Worm (Caenorhabditis elegans) whole organism, young adult: ENCODE measurements around the gene T03G11.10.

Experiments
- B0019.2 ChIP-seq: fragments of 200-800 bp; sonication (Bioruptor generic); conservative IDR thresholded peaks from 2 replicates; pipeline ENCODE4 v1.3.6; 2022; ENCODE audit warnings: missing genetic modification reagents, missing genetic modification characterization, missing compliant biosample characterization
- B0261.1 ChIP-seq: sonication (generic microtip); optimal IDR thresholded peaks from 2 replicates; lab custom pipeline; 2016; ENCODE audit warnings: mild to moderate bottlenecking, missing genetic modification characterization, moderate library complexity, missing compliant biosample characterization
- F22D6.2 ChIP-seq: sonication (generic microtip); optimal IDR thresholded peaks from 2 replicates; lab custom pipeline; 2016; ENCODE audit warnings: mild to moderate bottlenecking, missing genetic modification characterization, missing compliant biosample characterization
- F37B4.10 ChIP-seq: fragments of 200-800 bp; sonication (Bioruptor generic); IDR thresholded peaks from 2 replicates; pipeline ENCODE4 v1.3.6; 2022; ENCODE audit warnings: missing genetic modification characterization, missing compliant biosample characterization
- F49E8.2 ChIP-seq: sonication (generic microtip); optimal IDR thresholded peaks from 3 replicates; lab custom pipeline; 2017; ENCODE audit warnings: missing genetic modification characterization, mild to moderate bottlenecking, missing compliant biosample characterization, antibody characterized with exemption, moderate library complexity; ENCODE audit not compliant: insufficient read depth
- F52B5.7 ChIP-seq: sonication (generic microtip); optimal IDR thresholded peaks from 2 replicates; lab custom pipeline; 2016; ENCODE audit warnings: mild to moderate bottlenecking, missing genetic modification characterization, missing compliant biosample characterization
- F57A8.1 ChIP-seq: fragments of 200-800 bp; sonication (Bioruptor generic); optimal IDR thresholded peaks from 2 replicates; lab custom pipeline; 2018; ENCODE audit warnings: mild to moderate bottlenecking, missing genetic modification characterization, moderate library complexity, missing compliant biosample characterization
- Y56A3A.18 ChIP-seq: fragments of 200-800 bp; sonication (Bioruptor generic); IDR thresholded peaks from 2 replicates; pipeline ENCODE4 v1.3.6; 2022; ENCODE audit warnings: missing genetic modification reagents, missing genetic modification characterization, missing compliant biosample characterization
- ZK185.1 ChIP-seq: sonication (generic microtip); optimal IDR thresholded peaks from 2 replicates; lab custom pipeline; 2016; ENCODE audit warnings: mild to moderate bottlenecking, missing genetic modification characterization, missing compliant biosample characterization; ENCODE audit not compliant: poor library complexity, severe bottlenecking
- atf-7 ChIP-seq: sonication (generic microtip); optimal IDR thresholded peaks from 2 replicates; lab custom pipeline; 2017; ENCODE audit warnings: mild to moderate bottlenecking, missing genetic modification characterization, missing compliant biosample characterization
- ceh-100 ChIP-seq: fragments of 200-800 bp; sonication (Bioruptor generic); IDR thresholded peaks from 2 replicates; pipeline ENCODE4 v1.3.6; 2022; ENCODE audit warnings: missing genetic modification reagents, missing genetic modification characterization, missing compliant biosample characterization
- ceh-27 ChIP-seq: fragments of 200-800 bp; sonication (Bioruptor generic); optimal IDR thresholded peaks from 2 replicates; lab custom pipeline; 2018; ENCODE audit warnings: mild to moderate bottlenecking, missing genetic modification characterization, moderate library complexity, missing compliant biosample characterization
- ceh-40 ChIP-seq: fragments of 200-800 bp; sonication (Bioruptor generic); IDR thresholded peaks from 2 replicates; pipeline ENCODE4 v1.3.6; 2022; ENCODE audit warnings: missing genetic modification characterization, missing compliant biosample characterization
- die-1 ChIP-seq: sonication (generic microtip); optimal IDR thresholded peaks from 2 replicates; lab custom pipeline; 2016; ENCODE audit warnings: missing genotype, mild to moderate bottlenecking, missing genetic modification characterization, missing compliant biosample characterization
- dpff-1 ChIP-seq: sonication (generic microtip); optimal IDR thresholded peaks from 2 replicates; lab custom pipeline; 2017; ENCODE audit warnings: mild to moderate bottlenecking, missing genetic modification characterization, missing compliant biosample characterization
- egl-18 ChIP-seq: fragments of 200-800 bp; sonication (Bioruptor generic); IDR thresholded peaks from 2 replicates; pipeline ENCODE4 v1.3.6; 2022; ENCODE audit warnings: missing genetic modification reagents, missing genetic modification characterization, missing compliant biosample characterization
- egl-44 ChIP-seq: fragments of 200-800 bp; sonication (Bioruptor generic); IDR thresholded peaks from 2 replicates; pipeline ENCODE4 v1.3.6; 2022; ENCODE audit warnings: missing genetic modification reagents, missing genetic modification characterization, missing compliant biosample characterization
- egrh-3 ChIP-seq: fragments of 200-800 bp; sonication (Bioruptor generic); IDR thresholded peaks from 2 replicates; pipeline ENCODE4 v1.3.6; 2022; ENCODE audit warnings: missing genetic modification reagents, missing genetic modification characterization, missing compliant biosample characterization
- ekl-4 ChIP-seq: fragments of 200-800 bp; sonication (Bioruptor generic); IDR thresholded peaks from 2 replicates; pipeline ENCODE4 v1.3.6; 2022; ENCODE audit warnings: missing genetic modification reagents, missing genetic modification characterization, missing compliant biosample characterization
- gei-17 ChIP-seq: fragments of 200-800 bp; sonication (Bioruptor generic); optimal IDR thresholded peaks from 2 replicates; lab custom pipeline; 2018; ENCODE audit warnings: mild to moderate bottlenecking, missing genetic modification characterization, missing compliant biosample characterization
- hlh-12 ChIP-seq: sonication (generic microtip); optimal IDR thresholded peaks from 2 replicates; lab custom pipeline; 2016; ENCODE audit warnings: missing genetic modification characterization, missing compliant biosample characterization
- hmg-1.2 ChIP-seq: fragments of 200-800 bp; sonication (Bioruptor generic); IDR thresholded peaks from 2 replicates; pipeline ENCODE4 v1.3.6; 2022; ENCODE audit warnings: missing genetic modification reagents, missing genetic modification characterization, missing compliant biosample characterization
- hmg-20 ChIP-seq: fragments of 200-800 bp; sonication (Bioruptor generic); IDR thresholded peaks from 2 replicates; pipeline ENCODE4 v1.3.6; 2022; ENCODE audit warnings: missing genetic modification reagents, missing genetic modification characterization, missing compliant biosample characterization
- hsf-1 ChIP-seq: fragments of 200-800 bp; sonication (Bioruptor generic); IDR thresholded peaks from 2 replicates; pipeline ENCODE4 v1.3.6; 2022; ENCODE audit warnings: missing genetic modification reagents, missing genetic modification characterization, missing compliant biosample characterization
- lag-1 ChIP-seq: fragments of 200-800 bp; sonication (Bioruptor generic); IDR thresholded peaks from 2 replicates; pipeline ENCODE4 v1.3.6; 2022; ENCODE audit warnings: missing genetic modification reagents, missing genetic modification characterization, missing compliant biosample characterization
- let-607 ChIP-seq, 2 experiments: fragments of 200-800 bp in 1 of 2; sonication (Bioruptor generic) in 1 of 2; sonication (generic microtip) in 1 of 2; optimal IDR thresholded peaks; 2 replicates each; lab custom pipeline; 2016 to 2018; ENCODE audit warnings: mild to moderate bottlenecking in 2 of 2, missing compliant biosample characterization in 2 of 2, missing genetic modification characterization in 2 of 2, moderate library complexity in 2 of 2, missing genotype in 1 of 2
- lin-35 ChIP-seq, 3 experiments: fragments of 150-350 bp in 2 of 3; sonication (generic microtip) in 1 of 3; optimal IDR thresholded peaks; 2 replicates each; lab custom pipeline; 2014 to 2018; ENCODE audit warnings: missing biosample characterization in 3 of 3, missing genetic modification characterization in 3 of 3, missing genetic modification reagents in 3 of 3
- lin-40 ChIP-seq: sonication (generic microtip); optimal IDR thresholded peaks from 2 replicates; lab custom pipeline; 2016; ENCODE audit warnings: missing genetic modification characterization, mild to moderate bottlenecking, missing compliant biosample characterization, missing genotype, missing genetic modification reagents
- lin-54 ChIP-seq: fragments of 200-800 bp; sonication (Bioruptor generic); optimal IDR thresholded peaks from 2 replicates; lab custom pipeline; 2018; ENCODE audit warnings: mild to moderate bottlenecking, missing genetic modification characterization, missing compliant biosample characterization
- lir-1 ChIP-seq: fragments of 200-800 bp; sonication (Bioruptor generic); conservative IDR thresholded peaks from 2 replicates; pipeline ENCODE4 v1.3.6; 2022; ENCODE audit warnings: missing genetic modification reagents, missing genetic modification characterization, missing compliant biosample characterization
- lsl-1 ChIP-seq: fragments of 200-800 bp; sonication (Bioruptor generic); optimal IDR thresholded peaks from 2 replicates; lab custom pipeline; 2018; ENCODE audit warnings: mild to moderate bottlenecking, missing genetic modification characterization, moderate library complexity, missing compliant biosample characterization
- madf-10 ChIP-seq: sonication (generic microtip); optimal IDR thresholded peaks from 2 replicates; lab custom pipeline; 2016; ENCODE audit warnings: mild to moderate bottlenecking, missing genetic modification characterization, missing compliant biosample characterization
- madf-8 ChIP-seq: fragments of 200-800 bp; sonication (Bioruptor generic); conservative IDR thresholded peaks from 2 replicates; pipeline ENCODE4 v1.3.6; 2022; ENCODE audit warnings: missing genetic modification reagents, missing genetic modification characterization, missing compliant biosample characterization
- mes-4 ChIP-seq: sonication (generic microtip); optimal IDR thresholded peaks from 2 replicates; lab custom pipeline; 2016; ENCODE audit warnings: missing genotype, missing genetic modification characterization, missing compliant biosample characterization
- nfya-1 ChIP-seq: sonication (generic microtip); optimal IDR thresholded peaks from 2 replicates; lab custom pipeline; 2017; ENCODE audit warnings: antibody characterized with exemption, missing compliant biosample characterization, missing genetic modification characterization, borderline replicate concordance; ENCODE audit not compliant: insufficient read depth
- nhr-120 ChIP-seq: fragments of 200-800 bp; sonication (Bioruptor generic); IDR thresholded peaks from 2 replicates; pipeline ENCODE4 v1.3.6; 2022; ENCODE audit warnings: missing genetic modification characterization, missing compliant biosample characterization
- nhr-179 ChIP-seq: sonication (generic microtip); optimal IDR thresholded peaks from 2 replicates; lab custom pipeline; 2016; ENCODE audit warnings: mild to moderate bottlenecking, missing genetic modification characterization, missing compliant biosample characterization
- nhr-80 ChIP-seq: sonication (generic microtip); optimal IDR thresholded peaks from 2 replicates; lab custom pipeline; 2016; ENCODE audit warnings: missing genetic modification characterization, missing compliant biosample characterization
- pbrm-1 ChIP-seq: fragments of 200-800 bp; sonication (Bioruptor generic); IDR thresholded peaks from 2 replicates; pipeline ENCODE4 v1.3.6; 2022; ENCODE audit warnings: missing genetic modification reagents, missing genetic modification characterization, missing compliant biosample characterization
- pha-4 ChIP-seq: fragments of 150-350 bp; sonication (generic microtip); optimal IDR thresholded peaks from 2 replicates; lab custom pipeline; 2014; ENCODE audit warnings: missing biosample characterization, missing genetic modification reagents, missing genetic modification characterization
- rcor-1 ChIP-seq: fragments of 200-800 bp; sonication (Bioruptor generic); IDR thresholded peaks from 2 replicates; pipeline ENCODE4 v1.3.6; 2022; ENCODE audit warnings: missing genetic modification reagents, missing genetic modification characterization, missing compliant biosample characterization
- sdz-38 ChIP-seq: sonication (generic microtip); optimal IDR thresholded peaks from 2 replicates; lab custom pipeline; 2016; ENCODE audit warnings: missing genotype, missing genetic modification characterization, missing compliant biosample characterization
- sea-2 ChIP-seq: fragments of 200-800 bp; sonication (Bioruptor generic); IDR thresholded peaks from 2 replicates; pipeline ENCODE4 v1.3.6; 2022; ENCODE audit warnings: missing genetic modification characterization, missing compliant biosample characterization
- snpc-1.1 ChIP-seq: sonication (generic microtip); optimal IDR thresholded peaks from 2 replicates; lab custom pipeline; 2017; ENCODE audit warnings: missing genetic modification characterization, mild to moderate bottlenecking, missing compliant biosample characterization, antibody characterized with exemption, moderate library complexity, missing genotype, missing genetic modification reagents; ENCODE audit not compliant: insufficient read depth
- tlf-1 ChIP-seq: fragments of 200-800 bp; sonication (Bioruptor generic); optimal IDR thresholded peaks from 2 replicates; lab custom pipeline; 2018; ENCODE audit warnings: mild to moderate bottlenecking, missing genetic modification characterization, missing compliant biosample characterization
- unc-62 ChIP-seq: fragments of 150-350 bp; optimal IDR thresholded peaks from 2 replicates; lab custom pipeline; 2014; ENCODE audit warnings: missing biosample characterization, missing genetic modification reagents, missing genetic modification characterization
- zim-3 ChIP-seq: sonication (generic microtip); optimal IDR thresholded peaks from 2 replicates; lab custom pipeline; 2017; ENCODE audit warnings: mild to moderate bottlenecking, missing genetic modification characterization, moderate library complexity, missing compliant biosample characterization
- ztf-18 ChIP-seq: sonication (generic microtip); optimal IDR thresholded peaks from 2 replicates; lab custom pipeline; 2016; ENCODE audit warnings: missing genotype, mild to moderate bottlenecking, missing genetic modification characterization, missing compliant biosample characterization
- ztf-25 ChIP-seq: fragments of 200-800 bp; sonication (Bioruptor generic); IDR thresholded peaks from 2 replicates; pipeline ENCODE4 v1.3.6; 2022; ENCODE audit warnings: missing genetic modification reagents, missing genetic modification characterization, missing compliant biosample characterization

The T03G11.10 gene

ce11 chrX:5165037-5165436 lies 5.9 kb downstream of the T03G11.10 start, which contains the start of gene mans-3 (continued):
- TF ChIP-seq unc-62 (GFP tag; lab: Kevin White, UChicago): peak; percentile 61
- TF ChIP-seq lir-1 (GFP tag; lab: Robert Waterston, UW): no peak
- TF ChIP-seq egl-44 (GFP tag; lab: Robert Waterston, UW): peak; percentile 42; the same call in 1 of the 2 replicates
- peak; percentile 59; the same call in 1 of the 2 replicates for TF ChIP-seq hmg-20
- no peak for TF ChIP-seq F52B5.7 (tag; lab: Kevin White, UChicago)
- no peak for TF ChIP-seq ztf-25
- TF ChIP-seq ZK185.1 (tag; lab: Kevin White, UChicago): peak; percentile 73
- TF ChIP-seq F49E8.2 (tag; lab: Kevin White, UChicago): no peak
- no peak for TF ChIP-seq zim-3 (tag; lab: Kevin White, UChicago)
- TF ChIP-seq egrh-3 (GFP tag; lab: Robert Waterston, UW): no peak
- peak; percentile 49 for TF ChIP-seq hmg-1.2 (GFP tag; lab: Robert Waterston, UW)
- TF ChIP-seq ekl-4 (GFP tag; lab: Robert Waterston, UW): 0 out of 2 replicates have a peak, but pooled peaks have one; percentile 43
- TF ChIP-seq ceh-40 (GFP tag; lab: Robert Waterston, UW): no peak
- TF ChIP-seq B0261.1 (tag; lab: Kevin White, UChicago): no peak
- TF ChIP-seq madf-10 (tag; lab: Kevin White, UChicago): peak; percentile 85
- no peak for TF ChIP-seq nhr-120 (GFP tag; lab: Robert Waterston, UW)
- peak; percentile 97 for TF ChIP-seq ztf-18 (tag; lab: Kevin White, UChicago)
- no peak for TF ChIP-seq nhr-179 (tag; lab: Kevin White, UChicago)
- TF ChIP-seq hsf-1 (GFP tag; lab: Robert Waterston, UW): no peak
- peak; percentile 82 for TF ChIP-seq pbrm-1 (GFP tag; lab: Robert Waterston, UW)
- peak; percentile 70 for TF ChIP-seq gei-17
- no peak for TF ChIP-seq sea-2 (GFP tag; lab: Robert Waterston, UW)
- peak; percentile 28 for TF ChIP-seq die-1 (tag; lab: Kevin White, UChicago)
- TF ChIP-seq rcor-1 (GFP tag; lab: Robert Waterston, UW): peak; percentile 69
- TF ChIP-seq ceh-100 (GFP tag; lab: Robert Waterston, UW): no peak
- TF ChIP-seq ceh-27 (GFP tag; lab: Kevin White, UChicago): no peak
- TF ChIP-seq F57A8.1: no peak
- TF ChIP-seq atf-7 (tag; lab: Kevin White, UChicago): peak; percentile 75
- TF ChIP-seq F22D6.2: peak; percentile 79
- no peak for TF ChIP-seq sdz-38 (tag; lab: Kevin White, UChicago)
- TF ChIP-seq egl-18 (GFP tag; lab: Robert Waterston, UW): no peak
- TF ChIP-seq let-607 (tag; optimal IDR thresholded peaks at IDR 0.05; lab: Kevin White, UChicago): peak; percentile 98
- no peak for TF ChIP-seq F37B4.10 (GFP tag; lab: Robert Waterston, UW)
- TF ChIP-seq nfya-1 (tag; lab: Kevin White, UChicago): no peak
- TF ChIP-seq pha-4 (tag; lab: Kevin White, UChicago): peak; percentile 23
- TF ChIP-seq lin-54: peak; percentile 71
- TF ChIP-seq lag-1 (GFP tag; lab: Robert Waterston, UW): no peak
- TF ChIP-seq Y56A3A.18 (GFP tag; lab: Robert Waterston, UW): no peak
- no peak for TF ChIP-seq B0019.2 (GFP tag; lab: Robert Waterston, UW)
- peak; percentile 94 for TF ChIP-seq lin-40 (tag; lab: Kevin White, UChicago)
- no peak for TF ChIP-seq lsl-1 (GFP tag; lab: Kevin White, UChicago)
- TF ChIP-seq dpff-1 (tag; lab: Kevin White, UChicago): no peak
- no peak for TF ChIP-seq snpc-1.1 (tag; lab: Kevin White, UChicago)
- no peak for TF ChIP-seq mes-4 (tag; lab: Kevin White, UChicago)
- no peak for TF ChIP-seq hlh-12
- TF ChIP-seq nhr-80 (tag; lab: Kevin White, UChicago): peak; percentile 95
- no peak for TF ChIP-seq madf-8
- peak; percentile 78 for TF ChIP-seq tlf-1
- peak in 2 of 3 experiments; percentile 27 to 84 for TF ChIP-seq lin-35 (GFP tag; optimal IDR thresholded peaks at IDR 0.05; lab: Kevin White, UChicago)
